Worm (Caenorhabditis elegans): ENCODE data around the gene W01A11.1.
A peak's percentile ranks its signal among the peaks of the same experiment; 100 is the strongest.

The W01A11.1 gene

DNA sequence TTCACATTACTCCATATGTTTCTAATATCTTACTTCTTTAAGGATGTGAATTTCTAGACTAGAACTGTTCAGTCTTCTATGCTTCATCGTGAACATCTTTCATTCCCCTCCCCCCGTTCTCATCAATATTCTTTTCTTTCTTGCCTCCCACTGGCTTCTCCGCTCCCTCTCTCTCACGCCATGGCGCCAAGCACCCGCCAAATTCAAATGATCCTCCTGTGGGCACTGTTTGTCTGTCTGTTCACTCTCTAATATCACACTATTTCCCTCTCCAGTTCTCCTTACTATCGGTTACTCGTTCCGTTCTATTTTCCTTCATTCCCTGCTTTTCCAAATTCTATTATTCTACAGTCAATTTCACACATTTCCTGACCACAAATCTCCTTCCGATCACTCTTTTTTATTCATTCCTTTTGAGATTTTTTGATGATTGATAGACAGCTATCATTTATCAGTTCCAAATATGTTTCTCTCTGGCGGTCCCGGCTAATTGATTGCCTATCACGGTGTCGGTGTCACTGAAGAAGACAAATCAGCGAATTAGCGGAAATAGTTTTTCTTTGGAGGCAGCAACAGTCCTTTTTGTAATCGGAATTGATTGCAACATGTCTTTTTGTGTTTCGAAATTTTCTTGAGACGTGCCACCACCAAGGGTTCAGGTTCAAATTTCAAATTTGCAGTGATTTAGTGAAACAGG lies 40.6 kb upstream of the W01A11.1 start:
- TF ChIP-seq elt-3 (tag; optimal IDR thresholded peaks at IDR 0.05) (no peak), ceh-16 (tag; optimal IDR thresholded peaks at IDR 0.05) (peak; percentile 33)

DNA sequence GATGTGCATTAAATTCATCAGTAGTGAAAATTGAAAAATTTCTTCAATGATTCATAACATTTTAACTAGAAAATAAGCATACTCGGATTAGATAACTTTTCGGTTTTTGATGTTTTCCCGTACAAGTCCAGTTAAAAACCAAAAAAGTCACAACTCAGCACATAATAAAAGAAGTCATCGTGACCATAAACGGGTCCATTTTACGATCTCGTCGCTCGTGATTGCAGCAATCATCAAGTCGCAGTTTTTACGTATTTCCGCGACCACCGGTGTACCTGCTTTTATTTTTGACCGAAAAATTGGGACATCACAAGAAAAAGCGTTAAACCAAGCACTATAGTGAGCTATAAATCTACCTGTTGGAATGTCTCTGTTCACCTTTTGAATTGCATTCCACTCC lies 37.8 kb upstream of the W01A11.1 start:
- no peak for TF ChIP-seq nhr-129 (tag; optimal IDR thresholded peaks at IDR 0.05)
- TF ChIP-seq fos-1 (tag; optimal IDR thresholded peaks at IDR 0.05): no peak
- TF ChIP-seq gmeb-1 (tag; optimal IDR thresholded peaks at IDR 0.05): no peak
- TF ChIP-seq nhr-23 (tag; optimal IDR thresholded peaks at IDR 0.05): no peak
- TF ChIP-seq egl-27 (tag; optimal IDR thresholded peaks at IDR 0.05): no peak
- TF ChIP-seq snpc-4 (tag; optimal IDR thresholded peaks at IDR 0.05): no peak
- no peak for TF ChIP-seq mbf-1 (tag; optimal IDR thresholded peaks at IDR 0.05)
- no peak for TF ChIP-seq unc-62 (GFP tag; optimal IDR thresholded peaks at IDR 0.05)
- TF ChIP-seq alr-1 (tag; optimal IDR thresholded peaks at IDR 0.05): no peak
- TF ChIP-seq nhr-77 (tag; optimal IDR thresholded peaks at IDR 0.05): no peak
- no peak for TF ChIP-seq lin-39 (tag; optimal IDR thresholded peaks at IDR 0.05)
- TF ChIP-seq R02D3.7 (tag; optimal IDR thresholded peaks at IDR 0.05): no peak
- TF ChIP-seq crh-2 (tag; optimal IDR thresholded peaks at IDR 0.05): no peak
- no peak for TF ChIP-seq peb-1 (tag; optimal IDR thresholded peaks at IDR 0.05)

DNA sequence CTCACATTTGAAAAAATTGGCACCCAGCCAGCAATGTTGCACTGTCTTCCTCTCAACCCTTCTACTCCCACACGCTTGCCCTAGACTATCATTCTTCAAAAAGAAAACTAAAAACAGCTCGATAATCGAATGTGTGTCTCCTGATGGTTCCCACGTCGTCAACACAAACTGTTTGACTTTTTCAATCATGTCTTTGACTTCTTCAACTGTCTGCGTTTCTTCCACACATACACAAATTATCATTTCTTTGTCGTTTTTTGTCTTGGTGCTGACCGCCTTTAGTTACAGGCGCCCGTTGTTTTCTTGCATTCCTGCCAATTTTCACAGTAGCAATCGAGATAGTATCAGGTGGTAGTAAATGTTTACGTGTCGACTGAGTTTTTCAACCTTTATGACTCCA lies 36.4 kb upstream of the W01A11.1 start:
- peak; percentile 36 for TF ChIP-seq sma-9 (GFP tag; optimal IDR thresholded peaks at IDR 0.05)
- TF ChIP-seq sma-9 (tag; optimal IDR thresholded peaks at IDR 0.05): no peak
- TF ChIP-seq unc-39 (tag; optimal IDR thresholded peaks at IDR 0.05): no peak
- peak; percentile 61 for TF ChIP-seq crh-2 (tag; optimal IDR thresholded peaks at IDR 0.05)
- peak; percentile 23 for TF ChIP-seq fos-1 (tag; optimal IDR thresholded peaks at IDR 0.05)
- no peak for TF ChIP-seq skn-1 (tag; optimal IDR thresholded peaks at IDR 0.05)
- no peak for TF ChIP-seq peb-1 (tag; optimal IDR thresholded peaks at IDR 0.05)
- no peak for TF ChIP-seq nhr-12 (tag; optimal IDR thresholded peaks at IDR 0.05)
- TF ChIP-seq nhr-129 (tag; optimal IDR thresholded peaks at IDR 0.05): peak; percentile 15
- no peak for TF ChIP-seq mab-5 (tag; optimal IDR thresholded peaks at IDR 0.05)
- no peak for TF ChIP-seq zag-1 (tag; optimal IDR thresholded peaks at IDR 0.05)
- TF ChIP-seq gmeb-1 (tag; optimal IDR thresholded peaks at IDR 0.05): no peak
- TF ChIP-seq C34F6.9 (tag; optimal IDR thresholded peaks at IDR 0.05): no peak

DNA sequence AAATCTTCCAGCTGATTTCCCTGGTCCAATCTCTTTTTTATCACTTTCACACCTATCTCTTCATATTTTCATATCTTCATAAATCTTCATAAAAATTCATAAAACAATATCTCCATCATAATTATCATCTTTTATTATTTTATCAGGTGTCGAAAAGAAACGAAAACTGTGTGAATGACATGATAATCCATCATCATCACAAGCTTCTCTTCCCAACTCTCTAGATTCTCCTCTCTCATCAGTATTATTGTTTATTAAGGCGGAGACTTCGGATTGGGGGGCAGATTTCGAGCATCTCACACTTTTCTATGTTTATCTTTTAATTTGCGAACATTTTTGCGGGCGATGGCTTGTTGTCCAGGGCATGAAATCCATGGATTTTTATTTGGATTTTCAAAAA lies 34.8 kb upstream of the W01A11.1 start:
- TF ChIP-seq nhr-237 (tag; optimal IDR thresholded peaks at IDR 0.05) (no peak), nhr-25 (tag; optimal IDR thresholded peaks at IDR 0.05) (no peak), peb-1 (tag; optimal IDR thresholded peaks at IDR 0.05) (no peak), nhr-11 (tag; optimal IDR thresholded peaks at IDR 0.05) (no peak), gmeb-1 (tag; optimal IDR thresholded peaks at IDR 0.05) (no peak)

DNA sequence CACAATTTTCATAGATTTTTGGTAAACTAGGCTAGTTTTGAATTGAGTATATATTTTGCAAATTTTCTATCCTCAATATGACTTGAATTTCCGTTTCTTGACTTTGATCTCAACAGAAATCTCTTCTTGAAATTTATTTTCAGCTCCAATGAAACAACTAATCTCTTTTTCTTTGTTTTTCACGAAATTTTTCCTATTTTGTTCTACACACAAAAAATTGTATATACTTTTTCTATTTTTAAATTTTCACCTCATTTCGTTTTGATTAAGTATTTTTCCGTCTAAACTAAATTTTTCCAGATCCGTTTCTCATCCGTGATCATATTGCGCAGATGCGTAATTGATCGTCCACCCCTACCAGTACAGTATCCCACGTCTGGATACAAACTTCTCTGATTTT lies 34.3 kb upstream of the W01A11.1 start, which contains the start of gene unc-83:
TSS of gene unc-83 (plus strand) at position 301 of the 400 bp plus-strand sequence.
- TF ChIP-seq nhr-237 (tag; optimal IDR thresholded peaks at IDR 0.05): no peak
- TF ChIP-seq sem-4 (tag; optimal IDR thresholded peaks at IDR 0.05): no peak
- no peak for TF ChIP-seq aly-2 (tag; optimal IDR thresholded peaks at IDR 0.05)
- no peak for TF ChIP-seq unc-55 (GFP tag; optimal IDR thresholded peaks at IDR 0.05)
- TF ChIP-seq fos-1 (tag; optimal IDR thresholded peaks at IDR 0.05): no peak
- TF ChIP-seq sma-3 (GFP tag; optimal IDR thresholded peaks at IDR 0.05): no peak
- TF ChIP-seq nhr-10 (tag; optimal IDR thresholded peaks at IDR 0.05): no peak
- TF ChIP-seq snpc-4 (tag; optimal IDR thresholded peaks at IDR 0.05): no peak
- no peak for TF ChIP-seq ceh-82 (tag; optimal IDR thresholded peaks at IDR 0.05)
- no peak for TF ChIP-seq ztf-1 (GFP tag; conservative IDR thresholded peaks at IDR 0.05)
- no peak for TF ChIP-seq mab-5 (tag; optimal IDR thresholded peaks at IDR 0.05)
- TF ChIP-seq ztf-4 (tag; optimal IDR thresholded peaks at IDR 0.05): no peak
- TF ChIP-seq R02D3.7 (tag; optimal IDR thresholded peaks at IDR 0.05): no peak

DNA sequence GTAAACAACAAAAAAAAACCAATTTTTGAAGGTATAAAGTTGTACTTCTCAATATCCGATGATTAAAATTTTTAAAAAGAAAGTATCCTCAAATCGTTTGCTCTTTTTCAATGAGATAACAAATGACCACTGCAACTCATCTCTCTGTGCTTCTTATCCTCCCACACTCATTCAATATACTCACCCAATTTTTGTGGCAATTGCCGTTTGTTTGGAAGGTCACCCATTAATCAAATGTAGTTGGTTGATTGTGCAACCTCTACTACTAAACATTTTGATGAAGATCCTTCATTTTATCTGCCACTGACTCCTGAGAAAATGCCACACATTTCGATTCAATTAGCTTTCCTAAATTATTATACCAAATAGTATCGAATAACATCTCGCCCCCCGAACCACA lies 31.3 kb upstream of the W01A11.1 start:
- no peak for TF ChIP-seq ztf-4 (tag; optimal IDR thresholded peaks at IDR 0.05)
- peak; percentile 14 for TF ChIP-seq sma-9 (GFP tag; optimal IDR thresholded peaks at IDR 0.05)
- no peak for TF ChIP-seq sma-9 (tag; optimal IDR thresholded peaks at IDR 0.05)
- TF ChIP-seq nhr-129 (tag; optimal IDR thresholded peaks at IDR 0.05): peak; percentile 14
- TF ChIP-seq nhr-10 (tag; optimal IDR thresholded peaks at IDR 0.05): no peak
- no peak for TF ChIP-seq lin-13 (GFP tag; optimal IDR thresholded peaks at IDR 0.05)
- TF ChIP-seq dmd-4 (tag; optimal IDR thresholded peaks at IDR 0.05): no peak
- no peak for TF ChIP-seq R02D3.7 (tag; optimal IDR thresholded peaks at IDR 0.05)
- TF ChIP-seq nhr-21 (tag; optimal IDR thresholded peaks at IDR 0.05): no peak
- no peak for TF ChIP-seq ZK546.5 (tag; optimal IDR thresholded peaks at IDR 0.05)
- no peak for TF ChIP-seq ztf-11 (tag; optimal IDR thresholded peaks at IDR 0.05)
- no peak for TF ChIP-seq crh-2 (tag; optimal IDR thresholded peaks at IDR 0.05)
- TF ChIP-seq skn-1 (tag; optimal IDR thresholded peaks at IDR 0.05): no peak
- no peak for TF ChIP-seq elt-3 (tag; optimal IDR thresholded peaks at IDR 0.05)
- no peak for TF ChIP-seq zag-1 (tag; optimal IDR thresholded peaks at IDR 0.05)
- TF ChIP-seq mab-5 (tag; optimal IDR thresholded peaks at IDR 0.05): no peak
- no peak for TF ChIP-seq gmeb-1 (tag; optimal IDR thresholded peaks at IDR 0.05)
- TF ChIP-seq F13H6.1 (tag; optimal IDR thresholded peaks at IDR 0.05): peak; percentile 2
- TF ChIP-seq ztf-1 (GFP tag; conservative IDR thresholded peaks at IDR 0.05): no peak
- TF ChIP-seq sma-3 (GFP tag; optimal IDR thresholded peaks at IDR 0.05): no peak
